Worm (Caenorhabditis elegans) whole organism, L2 larva: ENCODE results near the gene trpp-6.

Experiments used
- C34F6.9 ChIP-seq: fragments of 150-350 bp; optimal IDR thresholded peaks from 2 replicates; lab custom pipeline; 2014; ENCODE audit warnings: missing biosample characterization, missing genetic modification characterization
- F13H6.1 ChIP-seq: sonication (generic microtip); optimal IDR thresholded peaks from 2 replicates; lab custom pipeline; 2016; ENCODE audit warnings: missing genetic modification characterization, missing compliant biosample characterization
- R02D3.7 ChIP-seq: fragments of 150-350 bp; optimal IDR thresholded peaks from 2 replicates; lab custom pipeline; 2014; ENCODE audit warnings: missing biosample characterization, missing genetic modification characterization
- Y55F3AM.14 ChIP-seq: fragments of 200-800 bp; sonication (Bioruptor generic); optimal IDR thresholded peaks from 2 replicates; lab custom pipeline; 2018; ENCODE audit warnings: mild to moderate bottlenecking, missing genetic modification characterization, missing compliant biosample characterization
- alr-1 ChIP-seq: fragments of 150-350 bp; optimal IDR thresholded peaks from 2 replicates; lab custom pipeline; 2014; ENCODE audit warnings: missing biosample characterization, missing genetic modification characterization
- aly-2 ChIP-seq: fragments of 150-350 bp; optimal IDR thresholded peaks from 2 replicates; lab custom pipeline; 2014; ENCODE audit warnings: missing biosample characterization, missing genetic modification characterization
- ama-1 ChIP-seq: fragments of 150-350 bp; optimal IDR thresholded peaks from 2 replicates; lab custom pipeline; 2018; ENCODE audit warnings: inconsistent platforms
- ceh-82 ChIP-seq: fragments of 150-350 bp; optimal IDR thresholded peaks from 2 replicates; lab custom pipeline; 2014; ENCODE audit warnings: missing biosample characterization, missing genetic modification characterization
- dmd-4 ChIP-seq: sonication (generic microtip); optimal IDR thresholded peaks from 2 replicates; lab custom pipeline; 2017; ENCODE audit warnings: missing biosample characterization, missing genetic modification characterization
- elt-3 ChIP-seq: sonication (generic microtip); optimal IDR thresholded peaks from 2 replicates; lab custom pipeline; 2017; ENCODE audit warnings: missing biosample characterization, missing genetic modification characterization
- fos-1 ChIP-seq: fragments of 150-350 bp; optimal IDR thresholded peaks from 2 replicates; lab custom pipeline; 2014; ENCODE audit warnings: missing biosample characterization, missing genetic modification characterization
- lin-39 ChIP-seq: fragments of 150-350 bp; optimal IDR thresholded peaks from 2 replicates; lab custom pipeline; 2014; ENCODE audit warnings: missing biosample characterization, missing genetic modification reagents, missing genetic modification characterization
- lsy-2 ChIP-seq, 2 experiments: fragments of 150-350 bp in 1 of 2; sonication (generic microtip) in 1 of 2; optimal IDR thresholded peaks; 2 replicates each; lab custom pipeline; 2014 to 2017; ENCODE audit warnings: missing biosample characterization in 2 of 2, missing genetic modification characterization in 2 of 2
- mab-5 ChIP-seq: fragments of 150-350 bp; optimal IDR thresholded peaks from 2 replicates; lab custom pipeline; 2014; ENCODE audit warnings: missing biosample characterization, missing genetic modification characterization
- mbf-1 ChIP-seq: sonication (generic microtip); optimal IDR thresholded peaks from 2 replicates; lab custom pipeline; 2017; ENCODE audit warnings: missing biosample characterization, missing genetic modification characterization
- mdl-1 ChIP-seq, 2 experiments: fragments of 150-350 bp in 1 of 2; sonication (generic microtip) in 1 of 2; optimal IDR thresholded peaks; 2 replicates each; lab custom pipeline; 2017; ENCODE audit warnings: missing biosample characterization in 2 of 2, missing genetic modification characterization in 2 of 2
- nhr-10 ChIP-seq: sonication (generic microtip); optimal IDR thresholded peaks from 2 replicates; lab custom pipeline; 2017; ENCODE audit warnings: missing biosample characterization, missing genetic modification characterization
- nhr-11 ChIP-seq: fragments of 150-350 bp; optimal IDR thresholded peaks from 2 replicates; lab custom pipeline; 2014; ENCODE audit warnings: missing biosample characterization, missing genetic modification characterization
- nhr-12 ChIP-seq: fragments of 150-350 bp; optimal IDR thresholded peaks from 2 replicates; lab custom pipeline; 2014; ENCODE audit warnings: missing biosample characterization, missing genetic modification characterization
- nhr-129 ChIP-seq: fragments of 150-350 bp; optimal IDR thresholded peaks from 2 replicates; lab custom pipeline; 2014; ENCODE audit warnings: missing biosample characterization, missing genetic modification characterization
- nhr-21 ChIP-seq: fragments of 150-350 bp; optimal IDR thresholded peaks from 2 replicates; lab custom pipeline; 2014; ENCODE audit warnings: missing biosample characterization, missing genetic modification characterization
- nhr-25 ChIP-seq: fragments of 150-350 bp; sonication (generic microtip); optimal IDR thresholded peaks from 3 replicates; lab custom pipeline; 2014; ENCODE audit warnings: missing biosample characterization, missing genetic modification characterization
- nhr-6 ChIP-seq: fragments of 150-350 bp; optimal IDR thresholded peaks from 2 replicates; lab custom pipeline; 2014; ENCODE audit warnings: missing biosample characterization, missing genetic modification characterization
- peb-1 ChIP-seq: fragments of 150-350 bp; optimal IDR thresholded peaks from 2 replicates; lab custom pipeline; 2014; ENCODE audit warnings: missing biosample characterization, missing genetic modification characterization
- sem-4 ChIP-seq: fragments of 150-350 bp; optimal IDR thresholded peaks from 2 replicates; lab custom pipeline; 2014; ENCODE audit warnings: missing biosample characterization, missing genetic modification reagents, missing genetic modification characterization
- sma-9 ChIP-seq, 2 experiments: fragments of 150-350 bp in 1 of 2; sonication (generic microtip) in 1 of 2; optimal IDR thresholded peaks; 2 replicates each; lab custom pipeline; 2014 to 2016; ENCODE audit warnings: missing genetic modification characterization in 2 of 2, mild to moderate bottlenecking in 1 of 2, missing biosample characterization in 1 of 2, missing compliant biosample characterization in 1 of 2, missing genetic modification reagents in 1 of 2, moderate library complexity in 1 of 2
- snpc-4 ChIP-seq: fragments of 150-350 bp; optimal IDR thresholded peaks from 2 replicates; lab custom pipeline; 2014; ENCODE audit warnings: missing biosample characterization, missing genetic modification characterization
- unc-39 ChIP-seq: fragments of 150-350 bp; optimal IDR thresholded peaks from 2 replicates; lab custom pipeline; 2014; ENCODE audit warnings: missing biosample characterization, missing genetic modification characterization
- unc-55 ChIP-seq: fragments of 150-350 bp; sonication (generic microtip); optimal IDR thresholded peaks from 3 replicates; lab custom pipeline; 2014; ENCODE audit warnings: missing biosample characterization, missing genetic modification reagents, missing genetic modification characterization
- zag-1 ChIP-seq: fragments of 150-350 bp; optimal IDR thresholded peaks from 2 replicates; lab custom pipeline; 2014; ENCODE audit warnings: missing biosample characterization, missing genetic modification characterization
- ztf-1 ChIP-seq: fragments of 200-800 bp; sonication (Bioruptor generic); conservative IDR thresholded peaks from 2 replicates; pipeline ENCODE4 v1.3.6; 2022; ENCODE audit warnings: missing genetic modification characterization, missing compliant biosample characterization

Gene trpp-6

ce11 chrV:9950861-9951260 lies 40.8 kb upstream of the trpp-6 start, which contains the start of gene ttr-46:
TSS of gene ttr-46 (plus strand) at chrV:9951233.
- TF ChIP-seq fos-1 (tag; lab: Kevin White, UChicago), result peak; percentile 56
- TF ChIP-seq lin-39 (tag; lab: Kevin White, UChicago), result no peak
- TF ChIP-seq F13H6.1 (tag; lab: Kevin White, UChicago), result no peak
- TF ChIP-seq nhr-6 (tag; lab: Kevin White, UChicago), result no peak

- TF ChIP-seq zag-1 (no peak), Y55F3AM.14 (GFP tag; lab: Kevin White, UChicago) (no peak), mdl-1 (tag; optimal IDR thresholded peaks at IDR 0.05; lab: Kevin White, UChicago) (no peak), elt-3 (tag; lab: Kevin White, UChicago) (no peak), mab-5 (tag; lab: Kevin White, UChicago) (no peak)
These were observed 39.3 kb upstream of the trpp-6 start, which contains the start of gene mam-5 for ce11 chrV:9952396-9952795. TSS of gene mam-5 (plus strand) at chrV:9952699.

DNA sequence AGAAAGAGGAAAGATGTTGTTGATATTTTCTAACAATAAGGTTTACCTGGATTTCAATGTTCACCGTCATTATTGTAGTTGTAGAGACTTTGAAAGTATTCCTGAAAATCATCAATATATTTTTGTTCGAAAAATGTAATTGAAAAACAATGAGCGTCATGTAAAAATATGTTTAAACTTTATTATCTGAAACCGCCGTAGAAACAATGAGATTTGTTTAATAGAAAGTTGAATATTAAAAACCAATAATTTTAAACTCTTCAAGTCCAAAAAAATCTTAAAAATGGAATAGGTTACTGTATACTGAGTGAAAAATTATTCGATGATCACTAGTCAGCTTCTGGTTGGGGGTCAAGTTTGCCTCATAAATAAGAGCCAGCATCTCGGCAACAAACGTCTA lies 33.5 kb upstream of the trpp-6 start, which contains the start of gene anmt-3:
TSS of gene anmt-3 (minus strand) at position 101 of the 400 bp plus-strand sequence.
- TF ChIP-seq nhr-10 (tag; lab: Kevin White, UChicago) (no peak), Y55F3AM.14 (GFP tag; lab: Kevin White, UChicago) (no peak), sem-4 (tag; lab: Kevin White, UChicago) (no peak), unc-55 (GFP tag; lab: Kevin White, UChicago) (no peak), snpc-4 (no peak), unc-39 (tag; lab: Kevin White, UChicago) (no peak), mbf-1 (tag; lab: Kevin White, UChicago) (no peak), R02D3.7 (no peak), elt-3 (tag; lab: Kevin White, UChicago) (no peak), aly-2 (tag; lab: Kevin White, UChicago) (no peak), dmd-4 (tag; lab: Kevin White, UChicago) (no peak), mdl-1 (tag; optimal IDR thresholded peaks at IDR 0.05; lab: Kevin White, UChicago) (no peak), nhr-25 (tag; lab: Kevin White, UChicago) (no peak), lsy-2 (tag; optimal IDR thresholded peaks at IDR 0.05; lab: Kevin White, UChicago) (no peak)

DNA sequence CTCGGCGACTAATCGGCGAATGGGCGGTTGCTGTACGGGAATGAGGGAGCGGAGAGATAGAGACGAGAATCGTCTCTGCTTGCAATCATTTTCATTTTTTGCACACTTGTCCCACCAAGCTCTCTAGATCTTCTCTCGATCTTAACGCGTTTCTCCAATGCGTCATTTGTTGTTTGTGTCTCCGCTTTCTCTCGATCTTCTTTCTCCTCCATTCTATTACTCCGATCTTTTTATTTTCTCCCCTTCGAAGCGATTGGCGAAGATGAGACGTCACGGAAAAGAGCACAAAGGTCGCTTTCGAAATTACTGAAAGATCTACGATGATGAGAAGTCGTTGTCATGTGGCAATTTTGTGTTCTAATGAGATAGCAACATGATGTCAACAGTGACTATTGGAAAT lies 33.0 kb upstream of the trpp-6 start:
- TF ChIP-seq peb-1 (no peak), lsy-2 (tag; optimal IDR thresholded peaks at IDR 0.05; lab: Kevin White, UChicago) (peak in 1 of 2 experiments; percentile 44), sma-9 (GFP tag; optimal IDR thresholded peaks at IDR 0.05; lab: Kevin White, UChicago) (peak; percentile 46), sma-9 (tag; optimal IDR thresholded peaks at IDR 0.05; lab: Kevin White, UChicago) (no peak), nhr-129 (tag; lab: Kevin White, UChicago) (peak; percentile 73), zag-1 (no peak), C34F6.9 (tag; lab: Kevin White, UChicago) (peak; percentile 29), nhr-6 (tag; lab: Kevin White, UChicago) (peak; percentile 23), F13H6.1 (tag; lab: Kevin White, UChicago) (peak; percentile 82)

DNA sequence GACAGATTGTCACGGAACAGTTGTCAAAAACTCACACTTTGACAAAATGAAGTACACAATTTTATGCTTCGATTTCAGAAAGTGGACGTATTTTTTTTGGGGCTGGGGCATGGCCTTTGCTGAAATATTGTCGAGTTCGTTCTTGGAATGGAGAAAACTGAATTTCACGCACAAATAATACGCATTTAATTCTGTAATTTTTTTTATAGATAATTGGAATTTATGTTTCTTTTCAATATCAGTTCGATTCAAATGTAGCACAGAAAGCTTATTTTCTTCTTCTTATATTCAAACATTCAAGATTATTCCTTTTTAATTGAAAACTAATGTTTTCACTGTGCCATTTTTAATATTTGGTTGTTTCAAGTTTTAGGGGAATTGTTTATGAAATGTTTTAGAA lies 31.3 kb upstream of the trpp-6 start, which contains the start of gene T07C12.10:
TSS of gene T07C12.10 (minus strand) at position 101 of the 400 bp plus-strand sequence.
- no peak for TF ChIP-seq Y55F3AM.14 (GFP tag; lab: Kevin White, UChicago)
- TF ChIP-seq snpc-4, result no peak
- TF ChIP-seq mdl-1 (tag; optimal IDR thresholded peaks at IDR 0.05; lab: Kevin White, UChicago), result no peak
- TF ChIP-seq dmd-4 (tag; lab: Kevin White, UChicago), result no peak
- no peak for TF ChIP-seq nhr-12 (tag; lab: Kevin White, UChicago)
- no peak for TF ChIP-seq mbf-1 (tag; lab: Kevin White, UChicago)
- no peak for TF ChIP-seq nhr-11 (tag; lab: Kevin White, UChicago)
- TF ChIP-seq alr-1, result no peak
- TF ChIP-seq unc-39 (tag; lab: Kevin White, UChicago), result no peak
- no peak for TF ChIP-seq unc-55 (GFP tag; lab: Kevin White, UChicago)
- TF ChIP-seq F13H6.1 (tag; lab: Kevin White, UChicago), result no peak
- no peak for TF ChIP-seq nhr-25 (tag; lab: Kevin White, UChicago)
- no peak for TF ChIP-seq nhr-21
- TF ChIP-seq fos-1 (tag; lab: Kevin White, UChicago), result no peak
- TF ChIP-seq ztf-1 (GFP tag; lab: Robert Waterston, UW), result no peak
- TF ChIP-seq ama-1 (lab: Kevin White, UChicago), result no peak
- TF ChIP-seq elt-3 (tag; lab: Kevin White, UChicago), result no peak
- TF ChIP-seq R02D3.7, result no peak
- no peak for TF ChIP-seq ceh-82
